Worm (Caenorhabditis elegans) whole organism, L1 larva: ENCODE measurements around the gene Y32G9B.1.

ENCODE experiments used
- C16A3.4 ChIP-seq: fragments of 150-350 bp; optimal IDR thresholded peaks from 2 replicates; lab custom pipeline; 2014; ENCODE audit warnings: missing biosample characterization, missing genetic modification characterization
- C34B4.2 ChIP-seq: sonication (generic microtip); optimal IDR thresholded peaks from 2 replicates; lab custom pipeline; 2017; ENCODE audit warnings: mild to moderate bottlenecking, missing genetic modification characterization, missing compliant biosample characterization
- F16B12.6 ChIP-seq: fragments of 150-350 bp; optimal IDR thresholded peaks from 2 replicates; lab custom pipeline; 2014; ENCODE audit warnings: missing biosample characterization, missing genetic modification characterization
- alr-1 ChIP-seq: fragments of 200-800 bp; sonication (Bioruptor generic); optimal IDR thresholded peaks from 2 replicates; lab custom pipeline; 2018; ENCODE audit warnings: borderline replicate concordance, mild to moderate bottlenecking, missing genetic modification characterization, missing compliant biosample characterization
- aly-2 ChIP-seq: fragments of 150-350 bp; optimal IDR thresholded peaks from 2 replicates; lab custom pipeline; 2014; ENCODE audit warnings: missing biosample characterization, missing genetic modification characterization
- ama-1 ChIP-seq: fragments of 150-350 bp; optimal IDR thresholded peaks from 2 replicates; lab custom pipeline; 2014
- blmp-1 ChIP-seq: fragments of 150-350 bp; optimal IDR thresholded peaks from 2 replicates; lab custom pipeline; 2014; ENCODE audit warnings: missing biosample characterization, missing genetic modification characterization
- ceh-63 ChIP-seq: fragments of 200-800 bp; sonication (Bioruptor generic); optimal IDR thresholded peaks from 2 replicates; lab custom pipeline; 2018; ENCODE audit warnings: mild to moderate bottlenecking, missing genetic modification characterization, missing compliant biosample characterization
- ceh-8 ChIP-seq: fragments of 200-800 bp; sonication (Bioruptor generic); optimal IDR thresholded peaks from 2 replicates; lab custom pipeline; 2018; ENCODE audit warnings: mild to moderate bottlenecking, missing genetic modification characterization, moderate library complexity, missing compliant biosample characterization
- ceh-82 ChIP-seq, 3 experiments: fragments of 150-350 bp in 1 of 3; sonication (generic microtip) in 2 of 3; optimal IDR thresholded peaks; 2 replicates each; lab custom pipeline; 2014 to 2017; ENCODE audit warnings: missing biosample characterization in 3 of 3, missing genetic modification characterization in 3 of 3
- ceh-88 ChIP-seq: fragments of 200-800 bp; sonication (Bioruptor generic); IDR thresholded peaks from 2 replicates; pipeline ENCODE4 v1.3.6; 2022; ENCODE audit warnings: missing genetic modification characterization, missing compliant biosample characterization
- ces-1 ChIP-seq: fragments of 150-350 bp; optimal IDR thresholded peaks from 2 replicates; lab custom pipeline; 2014; ENCODE audit warnings: missing biosample characterization, missing genetic modification reagents, missing genetic modification characterization
- dpl-1 ChIP-seq, 3 experiments: fragments of 150-350 bp in 2 of 3; sonication (generic microtip) in 1 of 3; optimal IDR thresholded peaks; 2 replicates each; lab custom pipeline; 2014 to 2017; ENCODE audit warnings: missing biosample characterization in 3 of 3, missing genetic modification characterization in 3 of 3, missing genetic modification reagents in 3 of 3
- dsc-1 ChIP-seq: sonication (generic microtip); optimal IDR thresholded peaks from 2 replicates; lab custom pipeline; 2016; ENCODE audit warnings: mild to moderate bottlenecking, missing genetic modification characterization, missing compliant biosample characterization
- efl-1 ChIP-seq, 4 experiments: fragments of 150-350 bp; optimal IDR thresholded peaks in 3 of 4; peaks in 1 of 4; 1 replicate in 1 of 4; 2 replicates in 3 of 4; lab custom pipeline; 2014; ENCODE audit warnings: missing biosample characterization in 2 of 4, missing genetic modification characterization in 2 of 4, missing genetic modification reagents in 2 of 4
- efl-3 ChIP-seq: fragments of 200-800 bp; sonication (Bioruptor generic); optimal IDR thresholded peaks from 2 replicates; lab custom pipeline; 2018; ENCODE audit warnings: mild to moderate bottlenecking, missing genetic modification characterization, missing compliant biosample characterization
- egl-13 ChIP-seq: sonication (generic microtip); optimal IDR thresholded peaks from 2 replicates; lab custom pipeline; 2016; ENCODE audit warnings: missing genotype, missing genetic modification reagents, missing genetic modification characterization, missing compliant biosample characterization
- egl-27 ChIP-seq, 2 experiments: fragments of 150-350 bp in 1 of 2; sonication (generic microtip); optimal IDR thresholded peaks; 3 replicates each; lab custom pipeline; 2017 to 2018; ENCODE audit warnings: missing biosample characterization in 2 of 2, missing genetic modification characterization in 2 of 2, missing genetic modification reagents in 2 of 2
- elt-2 ChIP-seq: sonication (generic microtip); optimal IDR thresholded peaks from 2 replicates; lab custom pipeline; 2016; ENCODE audit warnings: missing genetic modification characterization, mild to moderate bottlenecking, inconsistent platforms, missing compliant biosample characterization, missing genetic modification reagents
- elt-3 ChIP-seq, 6 experiments: fragments of 150-350 bp in 1 of 6; sonication (generic microtip); optimal IDR thresholded peaks; 2 replicates each; lab custom pipeline; 2017 to 2018; ENCODE audit warnings: missing biosample characterization in 6 of 6, missing genetic modification characterization in 6 of 6, inconsistent platforms in 1 of 6
- fkh-10 ChIP-seq: sonication (generic microtip); optimal IDR thresholded peaks from 2 replicates; lab custom pipeline; 2017; ENCODE audit warnings: missing biosample characterization, missing genetic modification reagents, missing genetic modification characterization
- grh-1 ChIP-seq: fragments of 200-800 bp; sonication (Bioruptor generic); IDR thresholded peaks from 2 replicates; pipeline ENCODE4 v1.3.6; 2022; ENCODE audit warnings: missing genetic modification reagents, missing genetic modification characterization, missing compliant biosample characterization
- irx-1 ChIP-seq: sonication (generic microtip); optimal IDR thresholded peaks from 2 replicates; lab custom pipeline; 2016; ENCODE audit warnings: missing genetic modification characterization, missing compliant biosample characterization
- isw-1 ChIP-seq: fragments of 200-800 bp; sonication (Bioruptor generic); IDR thresholded peaks from 2 replicates; pipeline ENCODE4 v1.3.6; 2022; ENCODE audit warnings: missing genetic modification characterization, missing compliant biosample characterization
- jun-1 ChIP-seq: fragments of 150-350 bp; optimal IDR thresholded peaks from 2 replicates; lab custom pipeline; 2014; ENCODE audit warnings: missing biosample characterization, missing genetic modification reagents, missing genetic modification characterization
- lin-13 ChIP-seq: fragments of 150-350 bp; optimal IDR thresholded peaks from 2 replicates; lab custom pipeline; 2014; ENCODE audit warnings: missing biosample characterization, missing genetic modification reagents, missing genetic modification characterization
- lin-14 ChIP-seq: fragments of 200-800 bp; sonication (Bioruptor generic); optimal IDR thresholded peaks from 2 replicates; lab custom pipeline; 2018; ENCODE audit warnings: mild to moderate bottlenecking, missing genetic modification characterization, moderate library complexity, missing compliant biosample characterization
- lir-3 ChIP-seq: sonication (generic microtip); optimal IDR thresholded peaks from 2 replicates; lab custom pipeline; 2016; ENCODE audit warnings: mild to moderate bottlenecking, missing genetic modification characterization, moderate library complexity, missing compliant biosample characterization; ENCODE audit not compliant: poor library complexity
- lsy-2 ChIP-seq, 2 experiments: fragments of 150-350 bp; optimal IDR thresholded peaks; 2 replicates each; lab custom pipeline; 2014; ENCODE audit warnings: missing biosample characterization in 2 of 2, missing genetic modification characterization in 2 of 2
- mdl-1 ChIP-seq, 2 experiments: fragments of 150-350 bp; optimal IDR thresholded peaks; 2 replicates each; lab custom pipeline; 2014 to 2017; ENCODE audit warnings: missing biosample characterization in 2 of 2, missing genetic modification characterization in 2 of 2, inconsistent platforms in 1 of 2
- nhr-11 ChIP-seq: fragments of 150-350 bp; optimal IDR thresholded peaks from 2 replicates; lab custom pipeline; 2014; ENCODE audit warnings: missing biosample characterization, missing genetic modification characterization
- nhr-12 ChIP-seq: sonication (generic microtip); optimal IDR thresholded peaks from 2 replicates; lab custom pipeline; 2017; ENCODE audit warnings: missing biosample characterization, missing genetic modification characterization
- nhr-19 ChIP-seq: fragments of 200-800 bp; sonication (Bioruptor generic); conservative IDR thresholded peaks from 2 replicates; pipeline ENCODE4 v1.3.6; 2022; ENCODE audit warnings: missing genetic modification characterization, missing compliant biosample characterization
- nhr-20 ChIP-seq: sonication (generic microtip); optimal IDR thresholded peaks from 2 replicates; lab custom pipeline; 2016; ENCODE audit warnings: mild to moderate bottlenecking, missing genetic modification characterization, missing compliant biosample characterization
- nhr-237 ChIP-seq: fragments of 150-350 bp; optimal IDR thresholded peaks from 2 replicates; lab custom pipeline; 2014; ENCODE audit warnings: missing biosample characterization, missing genetic modification characterization
- nhr-28 ChIP-seq: fragments of 150-350 bp; optimal IDR thresholded peaks from 2 replicates; lab custom pipeline; 2014; ENCODE audit warnings: missing biosample characterization, missing genetic modification characterization
- nhr-47 ChIP-seq: sonication (generic microtip); optimal IDR thresholded peaks from 2 replicates; lab custom pipeline; 2016; ENCODE audit warnings: mild to moderate bottlenecking, missing genetic modification characterization, moderate library complexity, missing compliant biosample characterization
- nhr-71 ChIP-seq: sonication (generic microtip); optimal IDR thresholded peaks from 2 replicates; lab custom pipeline; 2016; ENCODE audit warnings: mild to moderate bottlenecking, missing genetic modification characterization, moderate library complexity, missing compliant biosample characterization
- nhr-77 ChIP-seq: fragments of 150-350 bp; optimal IDR thresholded peaks from 2 replicates; lab custom pipeline; 2014; ENCODE audit warnings: missing biosample characterization, missing genetic modification characterization
- nhr-85 ChIP-seq: sonication (generic microtip); peaks from one replicate; lab custom pipeline; 2016; ENCODE audit warnings: missing genetic modification characterization, inconsistent platforms, missing compliant biosample characterization
- pag-3 ChIP-seq: sonication (generic microtip); optimal IDR thresholded peaks from 2 replicates; lab custom pipeline; 2017; ENCODE audit warnings: missing genetic modification characterization, mild to moderate bottlenecking, missing compliant biosample characterization, antibody characterized with exemption, borderline replicate concordance; ENCODE audit not compliant: insufficient read depth
- pax-3 ChIP-seq: fragments of 200-800 bp; sonication (Bioruptor generic); optimal IDR thresholded peaks from 2 replicates; lab custom pipeline; 2018; ENCODE audit warnings: mild to moderate bottlenecking, missing genetic modification characterization, moderate library complexity, missing compliant biosample characterization
- rnt-1 ChIP-seq: sonication (generic microtip); optimal IDR thresholded peaks from 2 replicates; lab custom pipeline; 2016; ENCODE audit warnings: mild to moderate bottlenecking, missing genetic modification characterization, moderate library complexity, missing compliant biosample characterization
- snpc-4 ChIP-seq: fragments of 150-350 bp; optimal IDR thresholded peaks from 2 replicates; lab custom pipeline; 2014; ENCODE audit warnings: missing biosample characterization, missing genetic modification characterization
- sptf-1 ChIP-seq: fragments of 150-350 bp; optimal IDR thresholded peaks from 2 replicates; lab custom pipeline; 2014; ENCODE audit warnings: missing biosample characterization, missing genetic modification characterization
- sup-37 ChIP-seq: fragments of 200-800 bp; sonication (Bioruptor generic); optimal IDR thresholded peaks from 2 replicates; lab custom pipeline; 2018; ENCODE audit warnings: mild to moderate bottlenecking, missing genetic modification characterization, missing compliant biosample characterization
- unc-62 ChIP-seq: fragments of 150-350 bp; optimal IDR thresholded peaks from 2 replicates; lab custom pipeline; 2014; ENCODE audit warnings: missing biosample characterization, missing genetic modification reagents, missing genetic modification characterization
- unc-86 ChIP-seq: sonication (generic microtip); optimal IDR thresholded peaks from 2 replicates; lab custom pipeline; 2016; ENCODE audit warnings: missing genetic modification characterization, missing compliant biosample characterization
- unc-98 ChIP-seq: fragments of 200-800 bp; sonication (Bioruptor generic); IDR thresholded peaks from 2 replicates; pipeline ENCODE4 v1.3.6; 2022; ENCODE audit warnings: missing genetic modification characterization, missing compliant biosample characterization
- ztf-4 ChIP-seq: fragments of 150-350 bp; optimal IDR thresholded peaks from 2 replicates; lab custom pipeline; 2014; ENCODE audit warnings: missing biosample characterization, missing genetic modification characterization

Y32G9B.1 gene

ce11 chrV:1871768-1872296 is 42.0 kb upstream of the Y32G9B.1 start, which contains the start of the genes T10B5.4 and cct-7 (continued):
- TF ChIP-seq ceh-88 (GFP tag; lab: Robert Waterston, UW): peak; percentile 44; the same call in 1 of the 2 replicates
- TF ChIP-seq dsc-1 (tag; lab: Kevin White, UChicago): peak; percentile 74
- peak; percentile 98 for TF ChIP-seq fkh-10 (GFP tag; lab: Kevin White, UChicago)
- TF ChIP-seq ceh-82 (tag; optimal IDR thresholded peaks at IDR 0.05; lab: Kevin White, UChicago): peak; percentile 66 to 95 (median 77)
- TF ChIP-seq blmp-1 (tag; lab: Kevin White, UChicago): peak; percentile 35
- no peak for TF ChIP-seq unc-62 (GFP tag; lab: Kevin White, UChicago)
- peak; percentile 92 for TF ChIP-seq unc-86 (tag; lab: Kevin White, UChicago)
- peak; percentile 82 for TF ChIP-seq pax-3 (tag; lab: Kevin White, UChicago)
- no peak for TF ChIP-seq ama-1 (lab: Kevin White, UChicago)
- TF ChIP-seq efl-3 (GFP tag; lab: Kevin White, UChicago): no peak
- TF ChIP-seq ztf-4 (tag; lab: Kevin White, UChicago): peak; percentile 62
- no peak for TF ChIP-seq alr-1 (tag; lab: Kevin White, UChicago)
- no peak for TF ChIP-seq ceh-8 (GFP tag; lab: Kevin White, UChicago)
- peak; percentile 92 for TF ChIP-seq nhr-71 (tag; lab: Kevin White, UChicago)
- peak; percentile 61 for TF ChIP-seq irx-1 (tag; lab: Kevin White, UChicago)
- peak; percentile 88 for TF ChIP-seq egl-13 (tag; lab: Kevin White, UChicago)
- TF ChIP-seq pag-3 (tag; lab: Kevin White, UChicago): no peak
- TF ChIP-seq lir-3 (tag; lab: Kevin White, UChicago): no peak
- peak; percentile 74 for TF ChIP-seq nhr-85
- TF ChIP-seq sup-37 (GFP tag; lab: Kevin White, UChicago): no peak
- peak; percentile 100 for TF ChIP-seq lin-14
- peak; percentile 75 to 86 (median 75) for TF ChIP-seq dpl-1 (GFP tag; optimal IDR thresholded peaks at IDR 0.05; lab: Kevin White, UChicago)
- no peak; the same call in 1 of the 2 replicates for TF ChIP-seq unc-98 (GFP tag; lab: Robert Waterston, UW)
- peak; percentile 83 to 85 for TF ChIP-seq efl-1 (optimal IDR thresholded peaks at IDR 0.05; lab: Kevin White, UChicago)
- peak; percentile 81 to 91 for TF ChIP-seq efl-1 (GFP tag; optimal IDR thresholded peaks at IDR 0.05 in 1 of 2; lab: Kevin White, UChicago)
- TF ChIP-seq aly-2: no peak
- no peak for TF ChIP-seq ceh-63 (GFP tag; lab: Kevin White, UChicago)
- peak in 1 of 2 experiments; percentile 10 for TF ChIP-seq egl-27 (tag; optimal IDR thresholded peaks at IDR 0.05; lab: Kevin White, UChicago)
- TF ChIP-seq F16B12.6 (tag; lab: Kevin White, UChicago): peak; percentile 56
- peak; percentile 57 for TF ChIP-seq nhr-11 (tag; lab: Kevin White, UChicago)
- TF ChIP-seq mdl-1 (tag; optimal IDR thresholded peaks at IDR 0.05; lab: Kevin White, UChicago): peak; percentile 26 to 75
- peak; percentile 80 for TF ChIP-seq jun-1
- no peak for TF ChIP-seq C34B4.2 (tag; lab: Kevin White, UChicago)
- peak; percentile 84 for TF ChIP-seq nhr-20 (tag; lab: Kevin White, UChicago)
- peak; percentile 78 for TF ChIP-seq snpc-4 (tag; lab: Kevin White, UChicago)
- TF ChIP-seq sptf-1: no peak
- no peak for TF ChIP-seq nhr-12
- peak; percentile 87 for TF ChIP-seq nhr-77 (tag; lab: Kevin White, UChicago)
- no peak for TF ChIP-seq nhr-28
- TF ChIP-seq isw-1 (GFP tag; lab: Robert Waterston, UW): peak; percentile 85
- TF ChIP-seq nhr-19 (GFP tag; lab: Robert Waterston, UW): peak; percentile 55; the same call in 1 of the 2 replicates
- no peak for TF ChIP-seq grh-1 (GFP tag; lab: Robert Waterston, UW)
- no peak for TF ChIP-seq ces-1 (GFP tag; lab: Kevin White, UChicago)
- peak; percentile 87 for TF ChIP-seq rnt-1 (tag; lab: Kevin White, UChicago)
- no peak for TF ChIP-seq elt-3 (tag; optimal IDR thresholded peaks at IDR 0.05; lab: Kevin White, UChicago)
- TF ChIP-seq elt-2 (tag; lab: Kevin White, UChicago): peak; percentile 31
- TF ChIP-seq lsy-2 (tag; optimal IDR thresholded peaks at IDR 0.05; lab: Kevin White, UChicago): peak; percentile 74 to 92
- TF ChIP-seq nhr-237 (tag; lab: Kevin White, UChicago): peak; percentile 73
- peak; percentile 91 for TF ChIP-seq nhr-47 (tag; lab: Kevin White, UChicago)
- peak; percentile 85 for TF ChIP-seq C16A3.4 (tag; lab: Kevin White, UChicago)
- peak; percentile 81 for TF ChIP-seq lin-13 (GFP tag; lab: Kevin White, UChicago)
